Worm (Caenorhabditis elegans): ENCODE results near the gene T08G5.1.

Gene T08G5.1

ce11 chrV:14063980-14064379, 45.4 kb downstream of the T08G5.1 start:
- TF ChIP-seq W03F9.2 (tag; optimal IDR thresholded peaks at IDR 0.05) (no peak), dao-5 (tag; optimal IDR thresholded peaks at IDR 0.05) (no peak), him-1 (tag; optimal IDR thresholded peaks at IDR 0.05) (no peak)

ce11 chrV:14064422-14064821, 45.9 kb downstream of the T08G5.1 start, which contains the start of gene D1086.21:
TSS of gene D1086.21 (plus strand) at chrV:14064722.
- TF ChIP-seq W03F9.2 (tag; optimal IDR thresholded peaks at IDR 0.05) (no peak), dao-5 (tag; optimal IDR thresholded peaks at IDR 0.05) (no peak), him-1 (tag; optimal IDR thresholded peaks at IDR 0.05) (no peak)

- TF ChIP-seq him-1 (tag; optimal IDR thresholded peaks at IDR 0.05) (no peak), W03F9.2 (tag; optimal IDR thresholded peaks at IDR 0.05) (no peak), dao-5 (tag; optimal IDR thresholded peaks at IDR 0.05) (no peak)
Observed at ce11 chrV:14067816-14068296, 49.3 kb downstream of the T08G5.1 start, which contains the start of gene D1086.17. TSS of gene D1086.17 (plus strand) at chrV:14067866.

- TF ChIP-seq dao-5 (tag; optimal IDR thresholded peaks at IDR 0.05) (no peak), him-1 (tag; optimal IDR thresholded peaks at IDR 0.05) (no peak), W03F9.2 (tag; optimal IDR thresholded peaks at IDR 0.05) (no peak)
Observed at ce11 chrV:14069899-14070298, 51.3 kb downstream of the T08G5.1 start.
